Fruit fly (Drosophila melanogaster): Measurements from ENCODE around the gene Dci.

Gene Dci

dm6 chr3L:818438-819138 is 32.6 kb upstream of the Dci start:
- peak; percentile 39; the same call in 1 of the 3 replicates for TF ChIP-seq fd96Ca (GFP tag; IDR thresholded peaks at IDR 0.05)
- TF ChIP-seq D1 (tag; optimal IDR thresholded peaks at IDR 0.05): no peak
- TF ChIP-seq CG8159 (tag; optimal IDR thresholded peaks at IDR 0.05): peak; percentile 61
- peak; percentile 14 for TF ChIP-seq CG8301 (tag; optimal IDR thresholded peaks at IDR 0.05)
- TF ChIP-seq CG34367 (tag; optimal IDR thresholded peaks at IDR 0.05): peak; percentile 17
- peak; percentile 58 for TF ChIP-seq Snoo (tag; optimal IDR thresholded peaks at IDR 0.05)
- TF ChIP-seq CG4496 (GFP tag; IDR thresholded peaks at IDR 0.05): no peak; the same call in 2 of the 3 replicates
- TF ChIP-seq CG13204 (GFP tag; optimal IDR thresholded peaks at IDR 0.05): no peak
- peak; percentile 43 for TF ChIP-seq CG15710 (tag; optimal IDR thresholded peaks at IDR 0.05)
- TF ChIP-seq CG10348 (GFP tag; IDR thresholded peaks at IDR 0.05): peak; percentile 31; the same call in 1 of the 2 replicates
- TF ChIP-seq CG12605 (GFP tag; IDR thresholded peaks at IDR 0.05): no peak
- peak; percentile 41 for TF ChIP-seq Pif1B (GFP tag; optimal IDR thresholded peaks at IDR 0.05)
- no peak for TF ChIP-seq rn (GFP tag; IDR thresholded peaks at IDR 0.05)
- peak; percentile 25; the same call in 1 of the 2 replicates for TF ChIP-seq Ets98B (GFP tag; IDR thresholded peaks at IDR 0.05)
- peak; percentile 24 for TF ChIP-seq CG17806 (tag; optimal IDR thresholded peaks at IDR 0.05)
- TF ChIP-seq CG14655 (GFP tag; optimal IDR thresholded peaks at IDR 0.05): peak; percentile 10
- TF ChIP-seq CG9948 (tag; optimal IDR thresholded peaks at IDR 0.05): peak; percentile 20
- peak; percentile 10 for TF ChIP-seq CG32121 (GFP tag; IDR thresholded peaks at IDR 0.05)
- no peak for TF ChIP-seq gl (tag; optimal IDR thresholded peaks at IDR 0.05)
- peak; percentile 61 for TF ChIP-seq Pif1A (GFP tag; optimal IDR thresholded peaks at IDR 0.05)
- TF ChIP-seq EcR (GFP tag; optimal IDR thresholded peaks at IDR 0.05): no peak

- no peak for TF ChIP-seq CG14655 (GFP tag; optimal IDR thresholded peaks at IDR 0.05)
- TF ChIP-seq fd96Ca (GFP tag; IDR thresholded peaks at IDR 0.05): peak; percentile 57; the same call in 1 of the 3 replicates
- peak; percentile 67 for TF ChIP-seq Snoo (tag; optimal IDR thresholded peaks at IDR 0.05)
- TF ChIP-seq Pif1A (GFP tag; optimal IDR thresholded peaks at IDR 0.05): peak; percentile 33
- peak; percentile 55 for TF ChIP-seq Ets98B (GFP tag; IDR thresholded peaks at IDR 0.05)
- 0 out of 2 replicates have a peak, but pooled peaks have one; percentile 23 for TF ChIP-seq CG32121 (GFP tag; IDR thresholded peaks at IDR 0.05)
- TF ChIP-seq CG13204 (GFP tag; optimal IDR thresholded peaks at IDR 0.05): no peak
- no peak for TF ChIP-seq EcR (GFP tag; optimal IDR thresholded peaks at IDR 0.05)
- no peak for TF ChIP-seq gl (tag; optimal IDR thresholded peaks at IDR 0.05)
- no peak for TF ChIP-seq CG12605 (GFP tag; IDR thresholded peaks at IDR 0.05)
- no peak for TF ChIP-seq CG8159 (tag; optimal IDR thresholded peaks at IDR 0.05)
- no peak for TF ChIP-seq D1 (tag; optimal IDR thresholded peaks at IDR 0.05)
- TF ChIP-seq CG9948 (tag; optimal IDR thresholded peaks at IDR 0.05): no peak
- no peak for TF ChIP-seq CG34367 (tag; optimal IDR thresholded peaks at IDR 0.05)
- no peak for TF ChIP-seq CG10348 (GFP tag; IDR thresholded peaks at IDR 0.05)
- peak; percentile 51; the same call in 1 of the 2 replicates for TF ChIP-seq rn (GFP tag; IDR thresholded peaks at IDR 0.05)
- peak; percentile 71 for TF ChIP-seq CG4496 (GFP tag; IDR thresholded peaks at IDR 0.05)
- TF ChIP-seq Pif1B (GFP tag; optimal IDR thresholded peaks at IDR 0.05): peak; percentile 56
- TF ChIP-seq CG17806 (tag; optimal IDR thresholded peaks at IDR 0.05): peak; percentile 16
- TF ChIP-seq CG8301 (tag; optimal IDR thresholded peaks at IDR 0.05): peak; percentile 1
- TF ChIP-seq CG15710 (tag; optimal IDR thresholded peaks at IDR 0.05): peak; percentile 3
Measured at dm6 chr3L:819297-819886, 31.8 kb upstream of the Dci start.

DNA sequence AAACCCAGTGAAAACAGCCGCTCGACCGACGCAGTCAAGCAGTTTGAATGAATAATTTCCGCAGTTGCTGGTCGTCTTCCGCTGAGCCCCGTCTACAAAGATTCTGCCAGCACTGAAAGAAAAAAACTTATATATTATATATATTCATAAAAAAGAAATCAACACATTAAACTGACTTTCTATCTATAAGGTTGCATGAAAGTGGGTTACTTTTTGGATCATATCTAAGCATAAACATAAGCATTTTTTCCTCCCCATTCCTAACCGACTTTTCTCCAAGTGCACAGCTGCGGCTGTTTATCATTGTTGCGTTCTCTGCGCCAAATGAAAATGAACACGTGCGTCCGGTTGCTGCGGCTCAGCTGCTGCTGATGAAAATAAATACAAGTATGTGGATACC is 30.8 kb upstream of the Dci start:
- TF ChIP-seq CG14655 (GFP tag; optimal IDR thresholded peaks at IDR 0.05): peak; percentile 87
- TF ChIP-seq D1 (tag; optimal IDR thresholded peaks at IDR 0.05): peak; percentile 12
- peak; percentile 84 for TF ChIP-seq Pif1A (GFP tag; optimal IDR thresholded peaks at IDR 0.05)
- peak; percentile 87 for TF ChIP-seq Ets98B (GFP tag; IDR thresholded peaks at IDR 0.05)
- peak; percentile 84 for TF ChIP-seq CG8159 (tag; optimal IDR thresholded peaks at IDR 0.05)
- TF ChIP-seq fd96Ca (GFP tag; IDR thresholded peaks at IDR 0.05): peak; percentile 89
- peak; percentile 48; the same call in 1 of the 2 replicates for TF ChIP-seq rn (GFP tag; IDR thresholded peaks at IDR 0.05)
- peak; percentile 79 for TF ChIP-seq CG13204 (GFP tag; optimal IDR thresholded peaks at IDR 0.05)
- TF ChIP-seq Snoo (tag; optimal IDR thresholded peaks at IDR 0.05): peak; percentile 91
- peak; percentile 12 for TF ChIP-seq EcR (GFP tag; optimal IDR thresholded peaks at IDR 0.05)
- TF ChIP-seq CG17806 (tag; optimal IDR thresholded peaks at IDR 0.05): peak; percentile 87
- peak; percentile 86 for TF ChIP-seq CG32121 (GFP tag; IDR thresholded peaks at IDR 0.05)
- TF ChIP-seq CG8301 (tag; optimal IDR thresholded peaks at IDR 0.05): peak; percentile 78
- TF ChIP-seq gl (tag; optimal IDR thresholded peaks at IDR 0.05): peak; percentile 55
- peak; percentile 95 for TF ChIP-seq CG4496 (GFP tag; IDR thresholded peaks at IDR 0.05)
- TF ChIP-seq CG9948 (tag; optimal IDR thresholded peaks at IDR 0.05): peak; percentile 83
- peak; percentile 49; the same call in 1 of the 2 replicates for TF ChIP-seq CG10348 (GFP tag; IDR thresholded peaks at IDR 0.05)
- TF ChIP-seq CG34367 (tag; optimal IDR thresholded peaks at IDR 0.05): peak; percentile 74
- TF ChIP-seq Pif1B (GFP tag; optimal IDR thresholded peaks at IDR 0.05): peak; percentile 92
- TF ChIP-seq CG15710 (tag; optimal IDR thresholded peaks at IDR 0.05): peak; percentile 85
- TF ChIP-seq CG12605 (GFP tag; IDR thresholded peaks at IDR 0.05): peak; percentile 80

DNA sequence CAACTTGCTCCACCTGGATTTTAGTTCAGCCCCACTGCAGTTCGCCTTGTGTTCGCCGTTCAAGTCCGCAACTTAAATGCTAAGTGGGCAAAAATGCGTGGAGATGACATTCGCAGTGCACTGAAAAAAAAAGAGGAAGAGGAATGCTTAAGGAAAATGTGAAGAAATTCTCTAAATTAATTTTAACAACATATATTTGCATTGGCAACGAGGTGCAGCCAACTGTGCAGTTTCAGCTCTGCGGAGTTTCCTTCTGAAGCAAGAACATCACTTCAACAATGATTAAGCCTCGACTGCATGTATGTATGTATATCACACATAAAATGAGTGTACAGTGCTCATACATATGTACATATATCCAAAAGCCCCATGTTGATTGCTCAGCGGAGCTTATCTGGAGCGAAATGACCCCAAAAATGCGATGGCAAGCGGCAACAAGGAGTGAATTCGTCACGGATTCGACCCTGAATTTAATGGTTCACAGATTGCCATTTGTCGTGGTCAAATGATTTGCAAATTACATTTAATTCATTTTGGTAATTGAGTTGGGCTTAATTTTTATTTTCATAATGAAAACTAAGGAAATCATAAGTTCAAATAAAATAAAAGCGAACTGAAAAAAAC is 30.1 kb upstream of the Dci start:
- no peak for TF ChIP-seq CG8301 (tag; optimal IDR thresholded peaks at IDR 0.05)
- 0 out of 2 replicates have a peak, but pooled peaks have one; percentile 18 for TF ChIP-seq rn (GFP tag; IDR thresholded peaks at IDR 0.05)
- TF ChIP-seq D1 (tag; optimal IDR thresholded peaks at IDR 0.05): no peak
- TF ChIP-seq Pif1B (GFP tag; optimal IDR thresholded peaks at IDR 0.05): no peak
- no peak for TF ChIP-seq CG8159 (tag; optimal IDR thresholded peaks at IDR 0.05)
- TF ChIP-seq EcR (GFP tag; optimal IDR thresholded peaks at IDR 0.05): no peak
- peak; percentile 37; the same call in 1 of the 3 replicates for TF ChIP-seq fd96Ca (GFP tag; IDR thresholded peaks at IDR 0.05)
- no peak for TF ChIP-seq CG12605 (GFP tag; IDR thresholded peaks at IDR 0.05)
- no peak for TF ChIP-seq CG10348 (GFP tag; IDR thresholded peaks at IDR 0.05)
- TF ChIP-seq gl (tag; optimal IDR thresholded peaks at IDR 0.05): no peak
- TF ChIP-seq CG34367 (tag; optimal IDR thresholded peaks at IDR 0.05): no peak
- peak; percentile 1 for TF ChIP-seq CG9948 (tag; optimal IDR thresholded peaks at IDR 0.05)
- no peak for TF ChIP-seq CG14655 (GFP tag; optimal IDR thresholded peaks at IDR 0.05)
- TF ChIP-seq CG13204 (GFP tag; optimal IDR thresholded peaks at IDR 0.05): no peak
- peak; percentile 38 for TF ChIP-seq Ets98B (GFP tag; IDR thresholded peaks at IDR 0.05)
- no peak for TF ChIP-seq CG15710 (tag; optimal IDR thresholded peaks at IDR 0.05)
- peak; percentile 19; the same call in 1 of the 3 replicates for TF ChIP-seq CG4496 (GFP tag; IDR thresholded peaks at IDR 0.05)
- TF ChIP-seq Snoo (tag; optimal IDR thresholded peaks at IDR 0.05): no peak
- TF ChIP-seq CG17806 (tag; optimal IDR thresholded peaks at IDR 0.05): no peak
- no peak for TF ChIP-seq CG32121 (GFP tag; IDR thresholded peaks at IDR 0.05)
- TF ChIP-seq Pif1A (GFP tag; optimal IDR thresholded peaks at IDR 0.05): no peak
